Worm (Caenorhabditis elegans) whole organism, early embryonic: Measurements from ENCODE around the gene osta-2.

Experiments
- B0310.2 ChIP-seq: sonication (generic microtip); optimal IDR thresholded peaks from 2 replicates; lab custom pipeline; 2016; ENCODE audit warnings: mild to moderate bottlenecking, missing genetic modification characterization, missing compliant biosample characterization
- F13C5.2 ChIP-seq: sonication (generic microtip); optimal IDR thresholded peaks from 2 replicates; lab custom pipeline; 2017; ENCODE audit warnings: mild to moderate bottlenecking, missing genetic modification characterization, inconsistent platforms, missing compliant biosample characterization
- aly-1 ChIP-seq: sonication (generic microtip); optimal IDR thresholded peaks from 2 replicates; lab custom pipeline; 2016; ENCODE audit warnings: missing genetic modification characterization, missing compliant biosample characterization
- ama-1 ChIP-seq: fragments of 150-350 bp; optimal IDR thresholded peaks from 2 replicates; lab custom pipeline; 2014
- ceh-13 ChIP-seq: fragments of 200-800 bp; sonication (Bioruptor generic); optimal IDR thresholded peaks from 2 replicates; lab custom pipeline; 2018; ENCODE audit warnings: mild to moderate bottlenecking, missing genetic modification characterization, missing compliant biosample characterization
- ceh-36 ChIP-seq: sonication (generic microtip); optimal IDR thresholded peaks from 2 replicates; lab custom pipeline; 2016; ENCODE audit warnings: missing genetic modification characterization, inconsistent platforms, missing compliant biosample characterization
- ets-7 ChIP-seq: sonication (generic microtip); optimal IDR thresholded peaks from 2 replicates; lab custom pipeline; 2016; ENCODE audit warnings: missing genotype, missing genetic modification characterization, missing compliant biosample characterization
- flt-1 ChIP-seq: fragments of 200-800 bp; sonication (Bioruptor generic); IDR thresholded peaks from 2 replicates; pipeline ENCODE4 v1.3.6; 2022; ENCODE audit warnings: missing genetic modification characterization, missing compliant biosample characterization
- hmbx-1 ChIP-seq: sonication (generic microtip); optimal IDR thresholded peaks from 2 replicates; lab custom pipeline; 2016; ENCODE audit warnings: mild to moderate bottlenecking, missing genetic modification characterization, missing compliant biosample characterization
- hmg-4 ChIP-seq: fragments of 200-800 bp; sonication (Bioruptor generic); optimal IDR thresholded peaks from 2 replicates; lab custom pipeline; 2018; ENCODE audit warnings: mild to moderate bottlenecking, missing genetic modification characterization, missing compliant biosample characterization
- hnd-1 ChIP-seq: sonication (generic microtip); optimal IDR thresholded peaks from 2 replicates; lab custom pipeline; 2016; ENCODE audit warnings: missing genetic modification characterization, missing compliant biosample characterization
- pes-1 ChIP-seq: fragments of 200-800 bp; sonication (Bioruptor generic); IDR thresholded peaks from 2 replicates; pipeline ENCODE4 v1.3.6; 2022; ENCODE audit warnings: missing genetic modification reagents, missing genetic modification characterization, missing compliant biosample characterization
- scrt-1 ChIP-seq: fragments of 200-800 bp; sonication (Bioruptor generic); IDR thresholded peaks from 2 replicates; pipeline ENCODE4 v1.3.6; 2022; ENCODE audit warnings: missing genetic modification characterization, missing compliant biosample characterization
- sea-1 ChIP-seq: fragments of 200-800 bp; sonication (Bioruptor generic); conservative IDR thresholded peaks from 2 replicates; pipeline ENCODE4 v1.3.6; 2022; ENCODE audit warnings: missing genetic modification characterization, missing compliant biosample characterization
- tbx-11 ChIP-seq: fragments of 200-800 bp; sonication (Bioruptor generic); IDR thresholded peaks from 2 replicates; pipeline ENCODE4 v1.3.6; 2022; ENCODE audit warnings: missing genetic modification characterization, missing compliant biosample characterization
- tbx-37 ChIP-seq: fragments of 200-800 bp; sonication (Bioruptor generic); conservative IDR thresholded peaks from 2 replicates; pipeline ENCODE4 v1.3.6; 2022; ENCODE audit warnings: missing genetic modification reagents, missing genetic modification characterization, missing compliant biosample characterization
- tra-4 ChIP-seq: sonication (generic microtip); optimal IDR thresholded peaks from 2 replicates; lab custom pipeline; 2017; ENCODE audit warnings: missing genetic modification characterization, missing compliant biosample characterization

The osta-2 gene

ce11 chrII:5707532-5707931, at the start of gene osta-2:
osta-2 (plus strand) TSS chrII:5707691.
- TF ChIP-seq tbx-37 (GFP tag; lab: Robert Waterston, UW) (no peak), pes-1 (GFP tag; lab: Robert Waterston, UW) (no peak), ceh-13 (GFP tag; lab: Kevin White, UChicago) (no peak), hnd-1 (tag; lab: Kevin White, UChicago) (no peak), ets-7 (no peak)

- TF ChIP-seq hmbx-1 (tag; lab: Kevin White, UChicago) (no peak), scrt-1 (GFP tag; lab: Robert Waterston, UW) (no peak), tbx-37 (GFP tag; lab: Robert Waterston, UW) (no peak), ama-1 (lab: Kevin White, UChicago) (no peak), hnd-1 (tag; lab: Kevin White, UChicago) (no peak), tra-4 (tag; lab: Kevin White, UChicago) (no peak), sea-1 (no peak), ceh-36 (tag; lab: Kevin White, UChicago) (no peak), ets-7 (no peak), tbx-11 (GFP tag; lab: Robert Waterston, UW) (no peak), B0310.2 (tag; lab: Kevin White, UChicago) (no peak), aly-1 (tag; lab: Kevin White, UChicago) (no peak), pes-1 (GFP tag; lab: Robert Waterston, UW) (no peak), flt-1 (GFP tag; lab: Robert Waterston, UW) (no peak), F13C5.2 (tag; lab: Kevin White, UChicago) (no peak), ceh-13 (GFP tag; lab: Kevin White, UChicago) (no peak), hmg-4 (GFP tag; lab: Kevin White, UChicago) (no peak)
These were observed 47.8 kb upstream of the osta-2 start, which contains the start of gene fut-3 for ce11 chrII:5659675-5660074. fut-3 (minus strand) TSS chrII:5659775.

- TF ChIP-seq tbx-11 (GFP tag; lab: Robert Waterston, UW): no peak
- no peak for TF ChIP-seq pes-1 (GFP tag; lab: Robert Waterston, UW)
- no peak for TF ChIP-seq ceh-36 (tag; lab: Kevin White, UChicago)
- no peak for TF ChIP-seq ceh-13 (GFP tag; lab: Kevin White, UChicago)
- no peak for TF ChIP-seq tbx-37 (GFP tag; lab: Robert Waterston, UW)
- no peak for TF ChIP-seq flt-1 (GFP tag; lab: Robert Waterston, UW)
- no peak for TF ChIP-seq B0310.2 (tag; lab: Kevin White, UChicago)
- TF ChIP-seq tra-4 (tag; lab: Kevin White, UChicago): no peak
These were observed 47.3 kb upstream of the osta-2 start for ce11 chrII:5660155-5660554.

- TF ChIP-seq hmg-4 (GFP tag; lab: Kevin White, UChicago) (peak; percentile 82), hnd-1 (tag; lab: Kevin White, UChicago) (no peak), pes-1 (GFP tag; lab: Robert Waterston, UW) (peak; percentile 67), ceh-13 (GFP tag; lab: Kevin White, UChicago) (no peak), ceh-36 (tag; lab: Kevin White, UChicago) (peak; percentile 27), hmbx-1 (tag; lab: Kevin White, UChicago) (no peak), tra-4 (tag; lab: Kevin White, UChicago) (no peak), scrt-1 (GFP tag; lab: Robert Waterston, UW) (peak; percentile 76), tbx-11 (GFP tag; lab: Robert Waterston, UW) (peak; percentile 67), aly-1 (tag; lab: Kevin White, UChicago) (no peak), F13C5.2 (tag; lab: Kevin White, UChicago) (peak; percentile 46), tbx-37 (GFP tag; lab: Robert Waterston, UW) (peak; percentile 5; the same call in 1 of the 2 replicates), B0310.2 (tag; lab: Kevin White, UChicago) (peak; percentile 24), ama-1 (lab: Kevin White, UChicago) (peak; percentile 98), flt-1 (GFP tag; lab: Robert Waterston, UW) (peak; percentile 54; the same call in 1 of the 2 replicates), ets-7 (no peak), sea-1 (peak; percentile 82)
These were observed 46.5 kb upstream of the osta-2 start, which contains the start of the genes ift-43 and mdt-26 for ce11 chrII:5660736-5661734. ift-43 (minus strand) TSS chrII:5660786. mdt-26 (plus strand) TSS chrII:5661181.

ce11 chrII:5661735-5662177, 45.7 kb upstream of the osta-2 start:
- TF ChIP-seq hmg-4 (GFP tag; lab: Kevin White, UChicago): peak; percentile 92
- TF ChIP-seq tbx-11 (GFP tag; lab: Robert Waterston, UW): peak; percentile 80
- TF ChIP-seq aly-1 (tag; lab: Kevin White, UChicago): peak; percentile 83
- peak; percentile 93 for TF ChIP-seq sea-1
- TF ChIP-seq scrt-1 (GFP tag; lab: Robert Waterston, UW): peak; percentile 90
- peak; percentile 72 for TF ChIP-seq tbx-37 (GFP tag; lab: Robert Waterston, UW)
- TF ChIP-seq F13C5.2 (tag; lab: Kevin White, UChicago): peak; percentile 73
- TF ChIP-seq ets-7: peak; percentile 40
- peak; percentile 64 for TF ChIP-seq hnd-1 (tag; lab: Kevin White, UChicago)
- TF ChIP-seq ceh-36 (tag; lab: Kevin White, UChicago): peak; percentile 66
- TF ChIP-seq pes-1 (GFP tag; lab: Robert Waterston, UW): peak; percentile 83
- peak; percentile 82 for TF ChIP-seq B0310.2 (tag; lab: Kevin White, UChicago)
- TF ChIP-seq hmbx-1 (tag; lab: Kevin White, UChicago): peak; percentile 78
- TF ChIP-seq ceh-13 (GFP tag; lab: Kevin White, UChicago): peak; percentile 19
- TF ChIP-seq ama-1 (lab: Kevin White, UChicago): peak; percentile 96
- TF ChIP-seq flt-1 (GFP tag; lab: Robert Waterston, UW): peak; percentile 73
- peak; percentile 72 for TF ChIP-seq tra-4 (tag; lab: Kevin White, UChicago)
